Worm (Caenorhabditis elegans) whole organism, L4 larva: Measurements from ENCODE around the gene C02F5.5.

Source experiments
- F10B5.3 ChIP-seq: sonication (generic microtip); optimal IDR thresholded peaks from 2 replicates; lab custom pipeline; 2016; ENCODE audit warnings: mild to moderate bottlenecking, missing genetic modification characterization, missing compliant biosample characterization
- F37D6.2 ChIP-seq: sonication (generic microtip); optimal IDR thresholded peaks from 2 replicates; lab custom pipeline; 2016; ENCODE audit warnings: mild to moderate bottlenecking, missing genetic modification characterization, missing compliant biosample characterization
- F44E2.7 ChIP-seq: fragments of 200-800 bp; sonication (Bioruptor generic); IDR thresholded peaks from 2 replicates; pipeline ENCODE4 v2.1.2; 2022; ENCODE audit warnings: missing genetic modification characterization, missing compliant biosample characterization
- aha-1 ChIP-seq: fragments of 150-350 bp; peaks from one replicate; lab custom pipeline; 2014; ENCODE audit warnings: missing biosample characterization, missing genetic modification characterization
- aly-2 ChIP-seq: sonication (generic microtip); optimal IDR thresholded peaks from 2 replicates; lab custom pipeline; 2018; ENCODE audit warnings: missing biosample characterization, missing genetic modification characterization
- attf-4 ChIP-seq: sonication (generic microtip); optimal IDR thresholded peaks from 3 replicates; lab custom pipeline; 2017; ENCODE audit warnings: missing biosample characterization, missing genetic modification characterization
- ceh-44 ChIP-seq: fragments of 200-800 bp; sonication (Bioruptor generic); IDR thresholded peaks from 2 replicates; pipeline ENCODE4 v1.3.6; 2022; ENCODE audit warnings: missing genetic modification reagents, missing genetic modification characterization, missing compliant biosample characterization
- ceh-62 ChIP-seq: sonication (generic microtip); optimal IDR thresholded peaks from 2 replicates; lab custom pipeline; 2017; ENCODE audit warnings: missing biosample characterization, missing genetic modification characterization
- cey-2 ChIP-seq: sonication (generic microtip); optimal IDR thresholded peaks from 3 replicates; lab custom pipeline; 2017; ENCODE audit warnings: missing genetic modification characterization, mild to moderate bottlenecking, missing compliant biosample characterization, antibody characterized with exemption, borderline replicate concordance; ENCODE audit not compliant: insufficient read depth
- daf-12 ChIP-seq: fragments of 150-350 bp; optimal IDR thresholded peaks from 2 replicates; lab custom pipeline; 2014; ENCODE audit warnings: missing biosample characterization, missing genetic modification reagents, missing genetic modification characterization
- dmd-6 ChIP-seq: fragments of 200-800 bp; sonication (Bioruptor generic); IDR thresholded peaks from 2 replicates; pipeline ENCODE4 v1.3.6; 2022; ENCODE audit warnings: missing genetic modification reagents, missing genetic modification characterization, missing compliant biosample characterization
- dmd-8 ChIP-seq: fragments of 200-800 bp; sonication (Bioruptor generic); IDR thresholded peaks from 2 replicates; pipeline ENCODE4 v1.3.6; 2022; ENCODE audit warnings: missing genetic modification characterization, missing compliant biosample characterization
- dmd-9 ChIP-seq: fragments of 200-800 bp; sonication (Bioruptor generic); IDR thresholded peaks from 2 replicates; pipeline ENCODE4 v1.3.6; 2022; ENCODE audit warnings: missing genetic modification reagents, missing genetic modification characterization, missing compliant biosample characterization
- dpl-1 ChIP-seq: fragments of 150-350 bp; optimal IDR thresholded peaks from 2 replicates; lab custom pipeline; 2014; ENCODE audit warnings: missing biosample characterization, missing genetic modification reagents, missing genetic modification characterization
- egl-27 ChIP-seq: sonication (generic microtip); optimal IDR thresholded peaks from 3 replicates; lab custom pipeline; 2017; ENCODE audit warnings: missing biosample characterization, missing genetic modification reagents, missing genetic modification characterization
- egl-43 ChIP-seq: fragments of 200-800 bp; sonication (Bioruptor generic); IDR thresholded peaks from 2 replicates; pipeline ENCODE4 v1.3.6; 2022; ENCODE audit warnings: missing genetic modification reagents, missing genetic modification characterization, missing compliant biosample characterization
- jun-1 ChIP-seq: fragments of 150-350 bp; optimal IDR thresholded peaks from 2 replicates; lab custom pipeline; 2014; ENCODE audit warnings: missing biosample characterization, missing genetic modification reagents, missing genetic modification characterization
- lim-7 ChIP-seq: fragments of 200-800 bp; sonication (Bioruptor generic); IDR thresholded peaks from 2 replicates; pipeline ENCODE4 v1.3.6; 2022; ENCODE audit warnings: missing genetic modification characterization, missing compliant biosample characterization
- lin-13 ChIP-seq: fragments of 150-350 bp; optimal IDR thresholded peaks from 2 replicates; lab custom pipeline; 2014; ENCODE audit warnings: missing biosample characterization, missing genetic modification reagents, missing genetic modification characterization
- madf-5 ChIP-seq, 2 experiments: fragments of 200-800 bp; sonication (Bioruptor generic); IDR thresholded peaks; 2 replicates each; pipeline ENCODE4 v1.3.6; 2022; ENCODE audit warnings: missing compliant biosample characterization in 2 of 2, missing genetic modification characterization in 2 of 2
- nhr-11 ChIP-seq: fragments of 150-350 bp; optimal IDR thresholded peaks from 2 replicates; lab custom pipeline; 2014; ENCODE audit warnings: missing biosample characterization, missing genetic modification characterization
- nhr-28 ChIP-seq: fragments of 150-350 bp; optimal IDR thresholded peaks from 2 replicates; lab custom pipeline; 2014; ENCODE audit warnings: missing biosample characterization, missing genetic modification characterization
- nhr-48 ChIP-seq: sonication (generic microtip); optimal IDR thresholded peaks from 2 replicates; lab custom pipeline; 2016; ENCODE audit warnings: mild to moderate bottlenecking, missing genetic modification characterization, missing compliant biosample characterization
- pha-4 ChIP-seq, 2 experiments: fragments of 150-350 bp in 1 of 2; fragments of 200-800 bp in 1 of 2; sonication (Bioruptor generic) in 1 of 2; IDR thresholded peaks in 1 of 2; optimal IDR thresholded peaks in 1 of 2; 2 replicates each; pipeline versions ENCODE4 v1.3.6 to Lab custom; 2014 to 2022; ENCODE audit warnings: missing genetic modification characterization in 2 of 2, missing genetic modification reagents in 2 of 2, missing biosample characterization in 1 of 2, missing compliant biosample characterization in 1 of 2
- rbr-2 ChIP-seq: sonication (generic microtip); optimal IDR thresholded peaks from 2 replicates; lab custom pipeline; 2016; ENCODE audit warnings: missing genotype, missing genetic modification characterization, missing compliant biosample characterization
- sdz-12 ChIP-seq: fragments of 200-800 bp; sonication (Bioruptor generic); optimal IDR thresholded peaks from 2 replicates; lab custom pipeline; 2018; ENCODE audit warnings: mild to moderate bottlenecking, missing genetic modification characterization, missing compliant biosample characterization
- set-16 ChIP-seq: fragments of 200-800 bp; sonication (Bioruptor generic); IDR thresholded peaks from 2 replicates; pipeline ENCODE4 v1.3.6; 2022; ENCODE audit warnings: missing genetic modification reagents, missing genetic modification characterization, missing compliant biosample characterization
- snpc-4 ChIP-seq: fragments of 150-350 bp; optimal IDR thresholded peaks from 2 replicates; lab custom pipeline; 2014; ENCODE audit warnings: missing biosample characterization, missing genetic modification characterization
- spr-1 ChIP-seq: sonication (generic microtip); optimal IDR thresholded peaks from 2 replicates; lab custom pipeline; 2016; ENCODE audit warnings: mild to moderate bottlenecking, missing genetic modification characterization, missing compliant biosample characterization
- tra-1 ChIP-seq: fragments of 200-800 bp; sonication (Bioruptor generic); IDR thresholded peaks from 2 replicates; pipeline ENCODE4 v1.3.6; 2022; ENCODE audit warnings: missing genetic modification reagents, missing genetic modification characterization, missing compliant biosample characterization
- unc-39 ChIP-seq: sonication (generic microtip); optimal IDR thresholded peaks from 2 replicates; lab custom pipeline; 2017; ENCODE audit warnings: missing biosample characterization, missing genetic modification characterization
- unc-62 ChIP-seq, 3 experiments: fragments of 150-350 bp in 1 of 3; sonication (generic microtip); optimal IDR thresholded peaks in 2 of 3; peaks in 1 of 3; 1 replicate in 1 of 3; 2 replicates in 2 of 3; lab custom pipeline; 2014 to 2017; ENCODE audit warnings: missing biosample characterization in 3 of 3, missing genetic modification characterization in 3 of 3, missing genetic modification reagents in 3 of 3, missing genotype in 1 of 3
- ztf-11 ChIP-seq: fragments of 150-350 bp; optimal IDR thresholded peaks from 2 replicates; lab custom pipeline; 2014; ENCODE audit warnings: missing biosample characterization, missing genetic modification characterization

Gene C02F5.5

ce11 chrIII:8268296-8268695 lies 32.3 kb downstream of the C02F5.5 start, which contains the start of the genes F09G8.7 and crn-7 (continued):
- no peak for TF ChIP-seq dmd-9 (GFP tag; lab: Robert Waterston, UW)
- TF ChIP-seq jun-1: no peak
- no peak for TF ChIP-seq dmd-6
- no peak for TF ChIP-seq nhr-11
- no peak for TF ChIP-seq attf-4
- no peak for TF ChIP-seq aly-2 (tag; lab: Kevin White, UChicago)
- no peak for TF ChIP-seq egl-27 (tag; lab: Kevin White, UChicago)
- TF ChIP-seq ceh-62 (tag; lab: Kevin White, UChicago): no peak
- TF ChIP-seq ztf-11 (tag; lab: Kevin White, UChicago): no peak
- peak in 1 of 2 experiments; percentile 57 for TF ChIP-seq unc-62 (GFP tag; optimal IDR thresholded peaks at IDR 0.05 in 1 of 2; lab: Kevin White, UChicago)
- TF ChIP-seq unc-62 (tag; optimal IDR thresholded peaks at IDR 0.05; lab: Kevin White, UChicago): no peak
- TF ChIP-seq dmd-8: no peak
- no peak for TF ChIP-seq lin-13
- TF ChIP-seq snpc-4: no peak
- TF ChIP-seq F37D6.2 (tag; lab: Kevin White, UChicago): no peak
- no peak for TF ChIP-seq lim-7
- TF ChIP-seq set-16 (GFP tag; lab: Robert Waterston, UW): no peak
- no peak for TF ChIP-seq pha-4 (GFP tag; IDR thresholded peaks at IDR 0.05; lab: Robert Waterston, UW)
- TF ChIP-seq pha-4 (tag; optimal IDR thresholded peaks at IDR 0.05; lab: Kevin White, UChicago): peak; percentile 45

ce11 chrIII:8271676-8272225 lies 35.8 kb downstream of the C02F5.5 start, which contains the start of the genes mps-4 and F09G8.10:
TSS of gene mps-4 (minus strand) at chrIII:8271776.
TSS of gene F09G8.10 (minus strand) at chrIII:8272175.
- TF ChIP-seq nhr-48 (tag; lab: Kevin White, UChicago) (no peak), tra-1 (GFP tag; lab: Robert Waterston, UW) (no peak)

DNA sequence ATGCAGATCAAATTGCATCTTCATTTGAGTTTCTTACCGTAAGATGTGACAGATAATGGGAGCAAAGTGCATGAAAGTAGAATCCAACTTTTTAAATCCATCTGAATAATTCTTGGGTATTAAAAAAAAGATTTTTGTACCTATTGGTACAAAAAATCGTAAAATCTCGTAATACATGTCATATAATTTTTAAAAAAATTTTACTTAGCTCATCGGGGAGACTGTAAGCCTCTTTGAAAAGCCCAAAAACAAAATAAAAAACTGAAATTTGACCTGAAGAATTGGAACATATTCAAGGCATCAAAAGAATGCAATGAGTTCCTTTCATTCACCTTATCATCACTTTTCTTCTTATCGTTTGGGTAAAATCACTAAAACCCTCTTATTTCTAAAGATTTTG lies 39.9 kb downstream of the C02F5.5 start, which contains the start of gene clec-160:
Gene clec-160 (minus strand): TSS at position 101 of the 400 bp plus-strand sequence.
- TF ChIP-seq dmd-6 (no peak), F10B5.3 (no peak), F44E2.7 (GFP tag; lab: Robert Waterston, UW) (no peak)

DNA sequence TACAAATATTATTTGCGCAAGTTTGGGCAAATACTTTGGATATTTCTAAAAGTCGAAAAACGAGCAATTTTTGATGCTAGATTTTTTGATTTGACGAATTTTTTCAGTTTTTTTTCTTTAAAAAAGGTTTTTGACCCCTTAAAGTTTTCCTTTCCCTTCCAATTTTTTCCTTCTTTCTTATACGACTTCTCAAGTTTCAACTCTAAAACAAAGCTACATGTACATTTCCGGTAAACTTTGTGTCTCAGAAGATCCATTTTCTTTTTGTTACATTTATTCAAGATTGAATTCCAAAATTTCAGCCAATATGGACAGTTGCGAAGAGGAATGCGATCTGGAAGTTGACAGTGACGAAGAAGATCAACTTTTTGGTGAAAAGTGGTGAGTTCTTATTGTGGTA lies 42.8 kb downstream of the C02F5.5 start, which contains the start of gene mig-10:
Gene mig-10 (plus strand): TSS at position 301 of the 400 bp plus-strand sequence.
- TF ChIP-seq F37D6.2 (tag; lab: Kevin White, UChicago): no peak
- no peak for TF ChIP-seq ztf-11 (tag; lab: Kevin White, UChicago)
- no peak for TF ChIP-seq daf-12
- no peak for TF ChIP-seq nhr-11
- TF ChIP-seq madf-5 (GFP tag; IDR thresholded peaks at IDR 0.05; lab: Robert Waterston, UW): no peak

DNA sequence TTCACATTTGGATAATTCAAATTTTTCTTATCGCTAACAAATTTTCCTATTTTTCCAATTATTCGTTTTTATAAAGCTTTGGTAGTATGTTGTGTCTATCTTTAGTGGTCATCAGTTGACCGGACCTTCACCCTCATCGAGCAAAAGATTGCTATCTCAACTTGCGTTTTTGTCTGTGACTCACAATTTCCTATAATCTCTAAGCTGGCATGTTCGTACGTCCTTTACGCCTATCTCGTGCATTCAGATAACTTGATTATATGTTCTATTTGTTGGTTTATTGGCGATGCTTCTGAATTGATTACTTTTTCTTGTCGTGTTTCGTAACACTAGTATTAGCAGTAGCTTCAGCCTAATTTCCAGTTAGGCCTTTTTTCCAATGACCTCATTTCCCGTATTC lies 43.6 kb downstream of the C02F5.5 start:
- TF ChIP-seq F44E2.7 (GFP tag; lab: Robert Waterston, UW) (no peak), egl-43 (GFP tag; lab: Robert Waterston, UW) (no peak), nhr-28 (no peak), rbr-2 (tag; lab: Kevin White, UChicago) (no peak), ceh-44 (GFP tag; lab: Robert Waterston, UW) (no peak), dmd-6 (no peak), dpl-1 (GFP tag; lab: Kevin White, UChicago) (no peak), spr-1 (tag; lab: Kevin White, UChicago) (no peak), unc-39 (tag; lab: Kevin White, UChicago) (no peak), sdz-12 (GFP tag; lab: Kevin White, UChicago) (no peak)

ce11 chrIII:8280352-8280751 lies 44.4 kb downstream of the C02F5.5 start:
- TF ChIP-seq cey-2 (tag; lab: Kevin White, UChicago): no peak
- TF ChIP-seq unc-62 (GFP tag; optimal IDR thresholded peaks at IDR 0.05 in 1 of 2; lab: Kevin White, UChicago): peak in 1 of 2 experiments; percentile 94
- no peak for TF ChIP-seq unc-62 (tag; optimal IDR thresholded peaks at IDR 0.05; lab: Kevin White, UChicago)
- TF ChIP-seq aha-1 (tag; lab: Kevin White, UChicago): peak; percentile 99
